Fruit fly (Drosophila melanogaster): ENCODE data around the gene CycJ.

Gene CycJ

DNA sequence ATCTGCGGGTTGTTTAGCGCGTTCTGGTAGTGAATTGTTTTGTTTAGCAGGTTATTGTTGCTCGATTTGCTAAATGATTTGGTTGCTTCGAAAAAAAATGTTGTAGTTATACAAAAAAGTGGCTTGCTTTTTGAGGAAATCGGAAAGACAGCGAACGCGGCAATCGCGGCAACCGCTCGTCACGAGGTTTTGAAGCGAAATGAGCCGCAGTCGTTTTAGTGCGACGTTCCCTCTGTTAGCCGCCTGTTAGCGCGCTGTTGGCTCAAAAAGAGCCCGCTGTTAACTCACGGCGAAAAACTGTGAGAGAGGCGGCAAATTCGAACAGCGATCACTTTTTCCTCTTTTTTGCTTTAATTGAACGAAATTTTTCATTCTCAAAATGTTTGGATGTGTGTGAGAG lies 48.5 kb upstream of the CycJ start:
- no peak for TF ChIP-seq CG10462 (GFP tag; optimal IDR thresholded peaks at IDR 0.05)
- peak; percentile 54; the same call in 2 of the 3 replicates for TF ChIP-seq CG6791 (GFP tag; IDR thresholded peaks at IDR 0.05; ENCODE audit: partially characterized antibody)
- TF ChIP-seq slbo (GFP tag; IDR thresholded peaks at IDR 0.05) = peak; percentile 22; the same call in 1 of the 2 replicates
- peak; percentile 58; the same call in 1 of the 3 replicates for TF ChIP-seq CG2199 (GFP tag; IDR thresholded peaks at IDR 0.05)
- TF ChIP-seq CG4404 (GFP tag; IDR thresholded peaks at IDR 0.05) = no peak
- peak; percentile 19 for TF ChIP-seq D19A (tag; optimal IDR thresholded peaks at IDR 0.05)
- TF ChIP-seq row (GFP tag; IDR thresholded peaks at IDR 0.05) = no peak
- TF ChIP-seq Camta (GFP tag; optimal IDR thresholded peaks at IDR 0.05) = no peak
- TF ChIP-seq zf30C (GFP tag; optimal IDR thresholded peaks at IDR 0.05) = peak; percentile 22
- TF ChIP-seq bbx (GFP tag; IDR thresholded peaks at IDR 0.05; ENCODE audit: partially characterized antibody) = peak; percentile 52
- peak; percentile 31; the same call in 1 of the 3 replicates for TF ChIP-seq HLH4C (GFP tag; IDR thresholded peaks at IDR 0.05; ENCODE audit: partially characterized antibody)
- no peak for TF ChIP-seq ind (GFP tag; optimal IDR thresholded peaks at IDR 0.05)
- peak; percentile 21; the same call in 1 of the 3 replicates for TF ChIP-seq CG34422 (GFP tag; IDR thresholded peaks at IDR 0.05)
- no peak for TF ChIP-seq Side (GFP tag; optimal IDR thresholded peaks at IDR 0.05)
- TF ChIP-seq CG8924 (tag; optimal IDR thresholded peaks at IDR 0.05) = peak; percentile 26
- peak; percentile 18; the same call in 1 of the 2 replicates for TF ChIP-seq Rfx (GFP tag; IDR thresholded peaks at IDR 0.05)
- TF ChIP-seq CG4854 (GFP tag; optimal IDR thresholded peaks at IDR 0.05) = no peak
- no peak for TF ChIP-seq yki (optimal IDR thresholded peaks at IDR 0.05)
- peak; percentile 68 for TF ChIP-seq HLHmδ (GFP tag; optimal IDR thresholded peaks at IDR 0.05)
- peak; percentile 10 for TF ChIP-seq stwl (tag; optimal IDR thresholded peaks at IDR 0.05)
- no peak for TF ChIP-seq grn (GFP tag; optimal IDR thresholded peaks at IDR 0.05)
- TF ChIP-seq grau (tag; optimal IDR thresholded peaks at IDR 0.05) = peak; percentile 13
- no peak for TF ChIP-seq hth (optimal IDR thresholded peaks at IDR 0.05)
- peak; percentile 7 for TF ChIP-seq PHDP (tag; optimal IDR thresholded peaks at IDR 0.05)
- no peak for TF ChIP-seq hkb (optimal IDR thresholded peaks at IDR 0.05)
- peak; percentile 37; the same call in 1 of the 2 replicates for TF ChIP-seq hkb (GFP tag; IDR thresholded peaks at IDR 0.05)
- no peak for TF ChIP-seq CG11504 (tag; optimal IDR thresholded peaks at IDR 0.05)
- TF ChIP-seq Jarid2 (GFP tag; optimal IDR thresholded peaks at IDR 0.05) = peak; percentile 97
- peak; percentile 10 for TF ChIP-seq kah (GFP tag; optimal IDR thresholded peaks at IDR 0.05)
- peak; percentile 15 for TF ChIP-seq sqz (GFP tag; optimal IDR thresholded peaks at IDR 0.05)
- TF ChIP-seq CrebB (tag; optimal IDR thresholded peaks at IDR 0.05) = peak; percentile 32
- TF ChIP-seq dimm (GFP tag; IDR thresholded peaks at IDR 0.05) = no peak
- TF ChIP-seq lov (optimal IDR thresholded peaks at IDR 0.05) = no peak
- peak; percentile 46; the same call in 1 of the 3 replicates for TF ChIP-seq lov (GFP tag; IDR thresholded peaks at IDR 0.05)
- TF ChIP-seq gsb-n (tag; optimal IDR thresholded peaks at IDR 0.05) = no peak
- no peak for TF ChIP-seq CG8290 (GFP tag; optimal IDR thresholded peaks at IDR 0.05)
- peak in 1 of 2 experiments; percentile 61 for TF ChIP-seq CG8290 (tag; optimal IDR thresholded peaks at IDR 0.05)
- TF ChIP-seq TFAM (GFP tag; optimal IDR thresholded peaks at IDR 0.05) = no peak
- TF ChIP-seq CG6765 (GFP tag; optimal IDR thresholded peaks at IDR 0.05) = no peak
- peak; percentile 26 for TF ChIP-seq scrt (GFP tag; optimal IDR thresholded peaks at IDR 0.05)
- no peak for TF ChIP-seq mam (GFP tag; optimal IDR thresholded peaks at IDR 0.05)
- TF ChIP-seq Dbx (GFP tag; IDR thresholded peaks at IDR 0.05) = 0 out of 3 replicates have a peak, but pooled peaks have one; percentile 32
- TF ChIP-seq CG12071 (GFP tag; optimal IDR thresholded peaks at IDR 0.05) = peak; percentile 18
- TF ChIP-seq chm (GFP tag; IDR thresholded peaks at IDR 0.05) = peak; percentile 96
- TF ChIP-seq Med (GFP tag) = peak; percentile 87
- TF ChIP-seq CG42726 (GFP tag; IDR thresholded peaks at IDR 0.05; ENCODE audit: partially characterized antibody) = peak; percentile 49; the same call in 1 of the 2 replicates
- TF ChIP-seq CG6854 (GFP tag; optimal IDR thresholded peaks at IDR 0.05) = no peak
- TF ChIP-seq CG15514 (GFP tag; optimal IDR thresholded peaks at IDR 0.05) = no peak
- TF ChIP-seq MTF-1 (GFP tag; optimal IDR thresholded peaks at IDR 0.05; ENCODE audit: borderline replicate concordance) = peak; percentile 57
- TF ChIP-seq CG7987 (GFP tag; optimal IDR thresholded peaks at IDR 0.05) = peak; percentile 48
- no peak for TF ChIP-seq CG32772 (GFP tag; IDR thresholded peaks at IDR 0.05)
